Worm (Caenorhabditis elegans) whole organism, L4 larva: Measurements from ENCODE around the gene sid-2.

Experiments
- D1046.2 ChIP-seq: fragments of 200-800 bp; sonication (Bioruptor generic); IDR thresholded peaks from 2 replicates; pipeline ENCODE4 v1.3.6; 2022; ENCODE audit warnings: missing genetic modification characterization, missing compliant biosample characterization
- F37D6.2 ChIP-seq: sonication (generic microtip); optimal IDR thresholded peaks from 2 replicates; lab custom pipeline; 2016; ENCODE audit warnings: mild to moderate bottlenecking, missing genetic modification characterization, missing compliant biosample characterization
- F44E2.7 ChIP-seq: fragments of 200-800 bp; sonication (Bioruptor generic); IDR thresholded peaks from 2 replicates; pipeline ENCODE4 v2.1.2; 2022; ENCODE audit warnings: missing genetic modification characterization, missing compliant biosample characterization
- T20F7.1 ChIP-seq: fragments of 200-800 bp; sonication (Bioruptor generic); optimal IDR thresholded peaks from 2 replicates; lab custom pipeline; 2018; ENCODE audit warnings: mild to moderate bottlenecking, missing genetic modification characterization, missing compliant biosample characterization
- T26A8.4 ChIP-seq: fragments of 200-800 bp; sonication (Bioruptor generic); IDR thresholded peaks from 2 replicates; pipeline ENCODE4 v1.3.6; 2022; ENCODE audit warnings: missing genetic modification characterization, missing compliant biosample characterization
- Y105C5A.15 ChIP-seq: fragments of 200-800 bp; sonication (Bioruptor generic); IDR thresholded peaks from 2 replicates; pipeline ENCODE4 v1.3.6; 2022; ENCODE audit warnings: missing genetic modification characterization, missing compliant biosample characterization
- Y5F2A.4 ChIP-seq: fragments of 200-800 bp; sonication (Bioruptor generic); optimal IDR thresholded peaks from 2 replicates; lab custom pipeline; 2018; ENCODE audit warnings: mild to moderate bottlenecking, missing genetic modification characterization, missing compliant biosample characterization
- aha-1 ChIP-seq: fragments of 150-350 bp; peaks from one replicate; lab custom pipeline; 2014; ENCODE audit warnings: missing biosample characterization, missing genetic modification characterization
- ama-1 ChIP-seq: fragments of 150-350 bp; optimal IDR thresholded peaks from 2 replicates; lab custom pipeline; 2014; ENCODE audit warnings: inconsistent platforms, mixed read lengths
- arid-1 ChIP-seq: fragments of 200-800 bp; sonication (Bioruptor generic); conservative IDR thresholded peaks from 2 replicates; pipeline ENCODE4 v1.3.6; 2022; ENCODE audit warnings: missing genetic modification reagents, missing genetic modification characterization, missing compliant biosample characterization
- ceh-20 ChIP-seq: fragments of 200-800 bp; sonication (Bioruptor generic); IDR thresholded peaks from 2 replicates; pipeline ENCODE4 v1.3.6; 2022; ENCODE audit warnings: missing genetic modification reagents, missing genetic modification characterization, missing compliant biosample characterization
- ceh-28 ChIP-seq: fragments of 150-350 bp; optimal IDR thresholded peaks from 2 replicates; lab custom pipeline; 2014; ENCODE audit warnings: missing biosample characterization, missing genetic modification reagents, missing genetic modification characterization
- ceh-32 ChIP-seq: sonication (generic microtip); optimal IDR thresholded peaks from 2 replicates; lab custom pipeline; 2016; ENCODE audit warnings: mild to moderate bottlenecking, missing genetic modification characterization, missing compliant biosample characterization; ENCODE audit not compliant: poor library complexity
- ceh-62 ChIP-seq: sonication (generic microtip); optimal IDR thresholded peaks from 2 replicates; lab custom pipeline; 2017; ENCODE audit warnings: missing biosample characterization, missing genetic modification characterization
- ces-1 ChIP-seq: fragments of 150-350 bp; sonication (generic microtip); optimal IDR thresholded peaks from 4 replicates; lab custom pipeline; 2014; ENCODE audit warnings: missing biosample characterization, missing genetic modification reagents, missing genetic modification characterization
- ctbp-1 ChIP-seq: fragments of 200-800 bp; sonication (Bioruptor generic); IDR thresholded peaks from 2 replicates; pipeline ENCODE4 v1.3.6; 2022; ENCODE audit warnings: missing genetic modification reagents, missing genetic modification characterization, missing compliant biosample characterization
- daf-16 ChIP-seq, 3 experiments: sonication (generic microtip); optimal IDR thresholded peaks; 2 replicates each; lab custom pipeline; 2016 to 2017; ENCODE audit warnings: missing genetic modification characterization in 3 of 3, missing genetic modification reagents in 3 of 3, mild to moderate bottlenecking in 2 of 3, missing compliant biosample characterization in 2 of 3, missing biosample characterization in 1 of 3, moderate library complexity in 1 of 3
- daf-8 ChIP-seq: fragments of 200-800 bp; sonication (Bioruptor generic); IDR thresholded peaks from 2 replicates; pipeline ENCODE4 v1.3.6; 2022; ENCODE audit warnings: missing genetic modification characterization, missing compliant biosample characterization
- dmd-6 ChIP-seq: fragments of 200-800 bp; sonication (Bioruptor generic); IDR thresholded peaks from 2 replicates; pipeline ENCODE4 v1.3.6; 2022; ENCODE audit warnings: missing genetic modification reagents, missing genetic modification characterization, missing compliant biosample characterization
- dmd-9 ChIP-seq: fragments of 200-800 bp; sonication (Bioruptor generic); IDR thresholded peaks from 2 replicates; pipeline ENCODE4 v1.3.6; 2022; ENCODE audit warnings: missing genetic modification reagents, missing genetic modification characterization, missing compliant biosample characterization
- dpl-1 ChIP-seq: fragments of 150-350 bp; optimal IDR thresholded peaks from 2 replicates; lab custom pipeline; 2014; ENCODE audit warnings: missing biosample characterization, missing genetic modification reagents, missing genetic modification characterization
- dve-1 ChIP-seq: sonication (generic microtip); optimal IDR thresholded peaks from 2 replicates; lab custom pipeline; 2017; ENCODE audit warnings: antibody characterized with exemption, mild to moderate bottlenecking, missing genetic modification characterization, missing compliant biosample characterization; ENCODE audit not compliant: insufficient read depth
- hlh-11 ChIP-seq: fragments of 200-800 bp; sonication (Bioruptor generic); optimal IDR thresholded peaks from 2 replicates; lab custom pipeline; 2018; ENCODE audit warnings: mild to moderate bottlenecking, missing genetic modification characterization, missing compliant biosample characterization
- hlh-30 ChIP-seq: sonication (generic microtip); optimal IDR thresholded peaks from 2 replicates; lab custom pipeline; 2017; ENCODE audit warnings: antibody characterized with exemption, mild to moderate bottlenecking, missing genetic modification characterization, missing compliant biosample characterization; ENCODE audit not compliant: insufficient read depth
- hmg-1.1 ChIP-seq: fragments of 200-800 bp; sonication (Bioruptor generic); IDR thresholded peaks from 2 replicates; pipeline ENCODE4 v1.3.6; 2022; ENCODE audit warnings: missing genetic modification reagents, missing genetic modification characterization, missing compliant biosample characterization
- lim-7 ChIP-seq: fragments of 200-800 bp; sonication (Bioruptor generic); IDR thresholded peaks from 2 replicates; pipeline ENCODE4 v1.3.6; 2022; ENCODE audit warnings: missing genetic modification characterization, missing compliant biosample characterization
- lin-1 ChIP-seq: fragments of 200-800 bp; sonication (Bioruptor generic); IDR thresholded peaks from 2 replicates; pipeline ENCODE4 v1.3.6; 2022; ENCODE audit warnings: missing genetic modification reagents, missing genetic modification characterization, missing compliant biosample characterization
- lin-29 ChIP-seq: fragments of 200-800 bp; sonication (Bioruptor generic); IDR thresholded peaks from 2 replicates; pipeline ENCODE4 v1.3.6; 2022; ENCODE audit warnings: missing genetic modification reagents, missing genetic modification characterization, missing compliant biosample characterization
- lsy-2 ChIP-seq, 2 experiments: fragments of 150-350 bp in 1 of 2; sonication (generic microtip) in 1 of 2; optimal IDR thresholded peaks; 2 replicates each; lab custom pipeline; 2014 to 2017; ENCODE audit warnings: missing biosample characterization in 2 of 2, missing genetic modification characterization in 2 of 2
- mdt-29 ChIP-seq: fragments of 200-800 bp; sonication (Bioruptor generic); IDR thresholded peaks from 2 replicates; pipeline ENCODE4 v1.3.6; 2022; ENCODE audit warnings: missing genetic modification reagents, missing genetic modification characterization, missing compliant biosample characterization
- mes-2 ChIP-seq: sonication (generic microtip); optimal IDR thresholded peaks from 2 replicates; lab custom pipeline; 2016; ENCODE audit warnings: missing genotype, mild to moderate bottlenecking, missing genetic modification characterization, missing compliant biosample characterization; ENCODE audit not compliant: poor library complexity, severe bottlenecking
- nhr-11 ChIP-seq: fragments of 150-350 bp; optimal IDR thresholded peaks from 2 replicates; lab custom pipeline; 2014; ENCODE audit warnings: missing biosample characterization, missing genetic modification characterization
- nhr-111 ChIP-seq: fragments of 200-800 bp; sonication (Bioruptor generic); optimal IDR thresholded peaks from 2 replicates; lab custom pipeline; 2018; ENCODE audit warnings: mild to moderate bottlenecking, missing genetic modification characterization, missing compliant biosample characterization
- nhr-25 ChIP-seq: sonication (generic microtip); optimal IDR thresholded peaks from 2 replicates; lab custom pipeline; 2017; ENCODE audit warnings: missing genetic modification characterization, mild to moderate bottlenecking, missing compliant biosample characterization, antibody characterized with exemption, moderate library complexity, borderline replicate concordance; ENCODE audit not compliant: insufficient read depth
- nhr-28 ChIP-seq: fragments of 150-350 bp; optimal IDR thresholded peaks from 2 replicates; lab custom pipeline; 2014; ENCODE audit warnings: missing biosample characterization, missing genetic modification characterization
- nhr-41 ChIP-seq: fragments of 200-800 bp; sonication (Bioruptor generic); IDR thresholded peaks from 2 replicates; pipeline ENCODE4 v1.3.6; 2022; ENCODE audit warnings: missing genetic modification reagents, missing genetic modification characterization, missing compliant biosample characterization
- nhr-48 ChIP-seq: sonication (generic microtip); optimal IDR thresholded peaks from 2 replicates; lab custom pipeline; 2016; ENCODE audit warnings: mild to moderate bottlenecking, missing genetic modification characterization, missing compliant biosample characterization
- nhr-6 ChIP-seq: fragments of 150-350 bp; optimal IDR thresholded peaks from 2 replicates; lab custom pipeline; 2014; ENCODE audit warnings: missing biosample characterization, missing genetic modification characterization
- pha-4 ChIP-seq, 2 experiments: fragments of 150-350 bp in 1 of 2; fragments of 200-800 bp in 1 of 2; sonication (Bioruptor generic) in 1 of 2; IDR thresholded peaks in 1 of 2; optimal IDR thresholded peaks in 1 of 2; 2 replicates each; pipeline versions ENCODE4 v1.3.6 to Lab custom; 2014 to 2022; ENCODE audit warnings: missing genetic modification characterization in 2 of 2, missing genetic modification reagents in 2 of 2, missing biosample characterization in 1 of 2, missing compliant biosample characterization in 1 of 2
- saeg-2 ChIP-seq: fragments of 200-800 bp; sonication (Bioruptor generic); IDR thresholded peaks from 2 replicates; pipeline ENCODE4 v1.3.6; 2022; ENCODE audit warnings: missing genetic modification reagents, missing genetic modification characterization, missing compliant biosample characterization
- snpc-1.2 ChIP-seq: fragments of 200-800 bp; sonication (Bioruptor generic); IDR thresholded peaks from 2 replicates; pipeline ENCODE4 v1.3.6; 2022; ENCODE audit warnings: missing genetic modification reagents, missing genetic modification characterization, missing compliant biosample characterization
- unc-39 ChIP-seq: sonication (generic microtip); optimal IDR thresholded peaks from 2 replicates; lab custom pipeline; 2017; ENCODE audit warnings: missing biosample characterization, missing genetic modification characterization
- unc-62 ChIP-seq, 3 experiments: fragments of 150-350 bp in 1 of 3; sonication (generic microtip); optimal IDR thresholded peaks in 2 of 3; peaks in 1 of 3; 1 replicate in 1 of 3; 2 replicates in 2 of 3; lab custom pipeline; 2014 to 2017; ENCODE audit warnings: missing biosample characterization in 3 of 3, missing genetic modification characterization in 3 of 3, missing genetic modification reagents in 3 of 3, missing genotype in 1 of 3
- vab-7 ChIP-seq: fragments of 200-800 bp; sonication (Bioruptor generic); IDR thresholded peaks from 2 replicates; pipeline ENCODE4 v1.3.6; 2022; ENCODE audit warnings: missing genetic modification reagents, missing genetic modification characterization, missing compliant biosample characterization
- ztf-11 ChIP-seq: fragments of 150-350 bp; optimal IDR thresholded peaks from 2 replicates; lab custom pipeline; 2014; ENCODE audit warnings: missing biosample characterization, missing genetic modification characterization
- ztf-7 ChIP-seq: fragments of 150-350 bp; optimal IDR thresholded peaks from 2 replicates; lab custom pipeline; 2014; ENCODE audit warnings: missing biosample characterization, missing genetic modification characterization

Gene sid-2

DNA sequence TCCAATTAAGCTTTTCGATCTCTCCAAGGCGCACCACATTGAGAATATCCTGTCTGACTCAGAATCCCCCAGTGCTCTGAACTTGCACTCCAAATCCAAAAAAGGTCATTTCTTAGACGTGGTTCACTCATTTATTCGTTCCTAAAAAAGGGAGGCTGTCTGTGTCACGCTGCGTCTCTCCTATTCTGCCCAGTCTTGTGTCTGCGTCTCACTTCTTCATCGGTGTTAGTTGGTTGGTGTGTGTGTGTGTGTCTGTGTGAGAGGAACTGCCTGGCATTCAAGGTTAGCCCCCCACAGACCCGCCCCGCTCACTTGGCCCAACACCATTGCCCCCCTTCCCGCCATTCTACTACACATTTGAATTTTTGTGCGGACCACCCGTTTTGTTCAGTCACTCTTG, 38.3 kb downstream of the sid-2 start (continued):
- TF ChIP-seq Y5F2A.4 (GFP tag; lab: Kevin White, UChicago): no peak
- no peak for TF ChIP-seq dmd-9
- TF ChIP-seq nhr-41: no peak
- TF ChIP-seq nhr-25 (tag; lab: Kevin White, UChicago): peak; percentile 78
- no peak for TF ChIP-seq D1046.2
- TF ChIP-seq unc-62 (GFP tag; optimal IDR thresholded peaks at IDR 0.05 in 1 of 2; lab: Kevin White, UChicago): peak in 1 of 2 experiments; percentile 94
- no peak for TF ChIP-seq unc-62 (tag; optimal IDR thresholded peaks at IDR 0.05; lab: Kevin White, UChicago)
- 0 out of 2 replicates have a peak, but pooled peaks have one; percentile 40 for TF ChIP-seq T26A8.4 (GFP tag; lab: Robert Waterston, UW)
- TF ChIP-seq dmd-6 (GFP tag; lab: Robert Waterston, UW): peak; percentile 51
- TF ChIP-seq T20F7.1 (GFP tag; lab: Kevin White, UChicago): no peak
- TF ChIP-seq nhr-111 (GFP tag; lab: Kevin White, UChicago): no peak
- no peak for TF ChIP-seq lin-29 (GFP tag; lab: Robert Waterston, UW)
- TF ChIP-seq hlh-30 (tag; lab: Kevin White, UChicago): peak; percentile 74
- peak; percentile 36; the same call in 1 of the 2 replicates for TF ChIP-seq snpc-1.2 (GFP tag; lab: Robert Waterston, UW)
- peak; percentile 68 for TF ChIP-seq hlh-11 (tag; lab: Kevin White, UChicago)
- TF ChIP-seq nhr-6 (tag; lab: Kevin White, UChicago): peak; percentile 2
- TF ChIP-seq mes-2: peak; percentile 55
- TF ChIP-seq unc-39 (tag; lab: Kevin White, UChicago): no peak
- TF ChIP-seq dpl-1 (GFP tag; lab: Kevin White, UChicago): no peak
- peak; percentile 63 for TF ChIP-seq arid-1 (GFP tag; lab: Robert Waterston, UW)
- no peak for TF ChIP-seq vab-7 (GFP tag; lab: Robert Waterston, UW)
- no peak for TF ChIP-seq pha-4 (GFP tag; IDR thresholded peaks at IDR 0.05; lab: Robert Waterston, UW)
- TF ChIP-seq pha-4 (tag; optimal IDR thresholded peaks at IDR 0.05; lab: Kevin White, UChicago): no peak
- no peak for TF ChIP-seq ceh-62 (tag; lab: Kevin White, UChicago)
- no peak for TF ChIP-seq saeg-2 (GFP tag; lab: Robert Waterston, UW)
- TF ChIP-seq F37D6.2: no peak
- TF ChIP-seq lin-1 (GFP tag; lab: Robert Waterston, UW): 0 out of 2 replicates have a peak, but pooled peaks have one; percentile 37
- 0 out of 2 replicates have a peak, but pooled peaks have one; percentile 35 for TF ChIP-seq lim-7 (GFP tag; lab: Robert Waterston, UW)
- TF ChIP-seq daf-8: no peak
- no peak for TF ChIP-seq ceh-28 (tag; lab: Kevin White, UChicago)

DNA sequence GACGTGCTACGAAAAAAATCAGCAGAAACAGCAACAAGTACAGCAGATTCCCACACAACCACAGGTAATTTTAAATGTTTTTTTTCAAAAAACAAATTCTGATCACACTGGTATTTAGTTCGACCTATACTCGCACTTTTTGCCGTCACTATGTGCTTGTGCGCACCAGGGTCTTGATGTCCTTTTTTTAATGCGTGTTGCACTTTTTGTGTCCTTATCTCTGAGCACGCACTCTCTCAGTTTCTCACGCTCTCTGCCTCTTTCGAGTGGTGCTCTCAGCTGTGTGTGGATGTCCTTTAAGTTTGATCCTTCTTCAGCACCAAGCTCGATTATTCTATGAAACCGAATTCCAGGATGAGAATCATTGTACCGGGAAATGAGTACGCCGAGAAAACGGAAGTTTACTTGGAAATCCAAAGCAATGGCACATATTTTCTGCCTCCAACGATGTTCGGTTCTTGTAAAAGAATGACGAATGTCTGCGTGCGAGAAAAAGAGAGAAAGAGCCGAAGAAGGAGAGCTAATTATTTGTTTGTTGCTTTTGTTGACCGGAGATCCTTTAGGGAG, 39.2 kb downstream of the sid-2 start:
- peak; percentile 48 for TF ChIP-seq ama-1
- peak; percentile 38 for TF ChIP-seq nhr-28 (tag; lab: Kevin White, UChicago)
- TF ChIP-seq lim-7 (GFP tag; lab: Robert Waterston, UW): no peak
- peak; percentile 23 for TF ChIP-seq nhr-6 (tag; lab: Kevin White, UChicago)
- peak; percentile 27 for TF ChIP-seq hlh-11 (tag; lab: Kevin White, UChicago)
- TF ChIP-seq ceh-20 (GFP tag; lab: Robert Waterston, UW): no peak
- no peak for TF ChIP-seq F44E2.7
- TF ChIP-seq nhr-11 (tag; lab: Kevin White, UChicago): peak; percentile 49
- no peak for TF ChIP-seq mdt-29 (GFP tag; lab: Robert Waterston, UW)
- peak; percentile 90 for TF ChIP-seq aha-1 (tag; lab: Kevin White, UChicago)
- no peak for TF ChIP-seq ceh-32 (tag; lab: Kevin White, UChicago)
- peak; percentile 23; the same call in 1 of the 2 replicates for TF ChIP-seq dmd-6 (GFP tag; lab: Robert Waterston, UW)
- TF ChIP-seq dve-1 (tag; lab: Kevin White, UChicago): peak; percentile 35
- TF ChIP-seq ztf-11 (tag; lab: Kevin White, UChicago): no peak
- 0 out of 2 replicates have a peak, but pooled peaks have one; percentile 19 for TF ChIP-seq ctbp-1
- no peak for TF ChIP-seq ztf-7
- no peak for TF ChIP-seq ces-1 (GFP tag; lab: Kevin White, UChicago)
- TF ChIP-seq lsy-2 (tag; optimal IDR thresholded peaks at IDR 0.05; lab: Kevin White, UChicago): peak in 1 of 2 experiments; percentile 14
- no peak for TF ChIP-seq Y105C5A.15 (GFP tag; lab: Robert Waterston, UW)
- TF ChIP-seq hmg-1.1 (GFP tag; lab: Robert Waterston, UW): no peak
- TF ChIP-seq hlh-30 (tag; lab: Kevin White, UChicago): peak; percentile 12
- TF ChIP-seq daf-16 (GFP tag; optimal IDR thresholded peaks at IDR 0.05; lab: Kevin White, UChicago): no peak
- TF ChIP-seq daf-16 (tag; optimal IDR thresholded peaks at IDR 0.05; lab: Kevin White, UChicago): peak; percentile 11
- TF ChIP-seq mes-2: no peak
- TF ChIP-seq unc-62 (GFP tag; optimal IDR thresholded peaks at IDR 0.05 in 1 of 2; lab: Kevin White, UChicago): peak in 1 of 2 experiments; percentile 42
- no peak for TF ChIP-seq unc-62 (tag; optimal IDR thresholded peaks at IDR 0.05; lab: Kevin White, UChicago)
- TF ChIP-seq nhr-48: peak; percentile 14
